Worm (Caenorhabditis elegans): ENCODE measurements around the gene F22F7.8.
"Not testable (repeated sequence)": the region's sequence is repeated elsewhere in the genome, so short reads cannot be mapped to it uniquely, and the experiment has no call there.

DNA sequence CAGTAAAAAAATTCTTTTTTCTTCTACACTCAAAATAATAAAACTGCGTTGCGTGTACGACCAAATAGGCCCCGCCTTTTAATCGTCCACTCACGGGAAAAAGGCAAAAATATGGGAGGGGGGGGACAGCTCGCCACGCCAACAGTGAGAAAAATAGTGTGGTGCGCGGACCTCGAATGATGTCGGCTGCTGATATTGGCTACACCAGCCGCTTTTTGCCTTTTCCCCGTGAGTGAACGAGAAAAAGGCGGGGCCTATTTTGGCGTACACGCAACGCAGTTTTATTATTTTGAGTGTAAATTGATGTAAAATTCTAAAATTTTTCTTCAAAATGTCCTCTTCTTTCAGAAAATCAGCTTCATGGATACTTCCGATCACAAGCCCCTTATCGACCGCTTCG lies 31.4 kb downstream of the F22F7.8 start, which contains the start of gene ztf-28:
- TF ChIP-seq ama-1 (optimal IDR thresholded peaks at IDR 0.05); hmbx-1 (tag; optimal IDR thresholded peaks at IDR 0.05); ceh-13 (GFP tag; optimal IDR thresholded peaks at IDR 0.05); tbx-37 (GFP tag; conservative IDR thresholded peaks at IDR 0.05); sea-1 (GFP tag; conservative IDR thresholded peaks at IDR 0.05): not testable (repeated sequence)
